Fruit fly (Drosophila melanogaster) whole organism, pupa: ENCODE measurements around the gene sip3.

Experiments used
- CG10348 ChIP-seq: fragments of 200-800 bp; sonication (Bioruptor generic); IDR thresholded peaks from 2 replicates; pipeline ENCODE4 v1.3.6; 2022; ENCODE audit warnings: missing biosample characterization, missing genetic modification characterization
- CG12605 ChIP-seq: fragments of 200-800 bp; sonication (Bioruptor generic); IDR thresholded peaks from 2 replicates; pipeline ENCODE4 v1.3.6; 2022; ENCODE audit warnings: missing biosample characterization, missing genetic modification characterization
- CG17806 ChIP-seq: fragments of 200-800 bp; sonication (Bioruptor generic); optimal IDR thresholded peaks from 2 replicates; lab custom pipeline; 2018; ENCODE audit warnings: missing biosample characterization, mild to moderate bottlenecking, missing genetic modification characterization, moderate library complexity
- CG32121 ChIP-seq: fragments of 200-800 bp; sonication (Bioruptor generic); IDR thresholded peaks from 2 replicates; pipeline ENCODE4 v1.3.6; 2022; ENCODE audit warnings: missing biosample characterization, missing genetic modification characterization
- CG4496 ChIP-seq: fragments of 200-800 bp; sonication (Bioruptor generic); IDR thresholded peaks from 3 replicates; pipeline ENCODE4 v1.3.6; 2022; ENCODE audit warnings: missing biosample characterization, missing genetic modification characterization
- CG8301 ChIP-seq: fragments of 200-800 bp; sonication (Bioruptor generic); optimal IDR thresholded peaks from 2 replicates; lab custom pipeline; 2018; ENCODE audit warnings: missing biosample characterization, mild to moderate bottlenecking, missing genetic modification characterization
- CG9948 ChIP-seq: fragments of 200-800 bp; sonication (Bioruptor generic); optimal IDR thresholded peaks from 2 replicates; lab custom pipeline; 2018; ENCODE audit warnings: missing biosample characterization, mild to moderate bottlenecking, missing genetic modification characterization, moderate library complexity
- D1 ChIP-seq: fragments of 200-800 bp; sonication (Bioruptor generic); optimal IDR thresholded peaks from 2 replicates; lab custom pipeline; 2018; ENCODE audit warnings: missing biosample characterization, mild to moderate bottlenecking, missing genetic modification characterization, moderate library complexity
- Ets98B ChIP-seq: fragments of 200-800 bp; sonication (Bioruptor generic); IDR thresholded peaks from 2 replicates; pipeline ENCODE4 v1.3.6; 2022; ENCODE audit warnings: missing biosample characterization, missing genetic modification characterization
- Pif1A ChIP-seq: fragments of 200-800 bp; sonication (Bioruptor generic); optimal IDR thresholded peaks from 3 replicates; lab custom pipeline; 2016; ENCODE audit warnings: missing biosample characterization, missing genetic modification characterization
- Snoo ChIP-seq: fragments of 200-800 bp; sonication (Bioruptor generic); optimal IDR thresholded peaks from 3 replicates; lab custom pipeline; 2017; ENCODE audit warnings: missing biosample characterization, mild to moderate bottlenecking, missing genetic modification characterization, inconsistent platforms
- fd96Ca ChIP-seq: fragments of 200-800 bp; sonication (Bioruptor generic); IDR thresholded peaks from 3 replicates; pipeline ENCODE4 v1.3.6; 2022; ENCODE audit warnings: missing biosample characterization, missing genetic modification characterization
- gl ChIP-seq: fragments of 200-800 bp; sonication (Bioruptor generic); optimal IDR thresholded peaks from 2 replicates; lab custom pipeline; 2018; ENCODE audit warnings: missing biosample characterization, mild to moderate bottlenecking, missing genetic modification characterization

DNA sequence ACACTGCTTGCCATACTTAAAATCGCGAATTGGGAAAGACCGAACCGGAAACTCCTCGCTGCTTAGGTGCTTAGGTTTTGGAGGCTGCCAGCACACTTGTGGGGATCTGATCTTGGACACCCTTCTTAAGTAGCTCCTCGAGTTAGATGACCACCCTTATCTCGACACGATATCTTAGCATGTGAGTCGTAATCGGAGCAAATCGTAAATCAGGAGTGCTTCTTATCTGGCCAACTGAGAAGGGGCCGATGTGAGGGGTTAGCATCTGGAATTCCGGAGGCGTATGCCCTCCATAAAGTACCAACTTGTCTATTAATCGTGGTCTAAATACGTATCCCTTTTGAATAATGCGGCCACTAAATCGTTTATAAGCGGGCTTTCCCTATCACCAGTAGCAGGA lies 17.4 kb upstream of the sip3 start, which contains the start of gene salt:
- TF ChIP-seq Pif1A (GFP tag; lab: Kevin White, UChicago) (no peak), CG8301 (tag; lab: Kevin White, UChicago) (no peak), CG32121 (GFP tag; lab: Robert Waterston, UW) (no peak), D1 (tag; lab: Kevin White, UChicago) (no peak), fd96Ca (GFP tag; lab: Robert Waterston, UW) (no peak), CG12605 (GFP tag; lab: Robert Waterston, UW) (no peak), Snoo (tag; lab: Kevin White, UChicago) (no peak), Ets98B (GFP tag; lab: Robert Waterston, UW) (no peak), CG4496 (GFP tag; lab: Robert Waterston, UW) (no peak), gl (tag; lab: Kevin White, UChicago) (no peak), CG17806 (tag; lab: Kevin White, UChicago) (no peak), CG10348 (GFP tag; lab: Robert Waterston, UW) (no peak), CG9948 (tag; lab: Kevin White, UChicago) (no peak)
